Fruit fly (Drosophila melanogaster): ENCODE measurements around the gene dsh.

The dsh gene

dm6 chrX:11340719-11341322 is 14.9 kb upstream of the dsh start (continued):
- TF ChIP-seq hkb (optimal IDR thresholded peaks at IDR 0.05), result no peak
- TF ChIP-seq hkb (GFP tag; IDR thresholded peaks at IDR 0.05), result no peak
- TF ChIP-seq HmgD (GFP tag; optimal IDR thresholded peaks at IDR 0.05), result no peak
- TF ChIP-seq CG15601 (tag; optimal IDR thresholded peaks at IDR 0.05), result peak; percentile 5
- no peak for TF ChIP-seq Doc3 (GFP tag; IDR thresholded peaks at IDR 0.05; ENCODE audit: partially characterized antibody)
- TF ChIP-seq CG11504 (tag; optimal IDR thresholded peaks at IDR 0.05), result peak; percentile 34
- no peak for TF ChIP-seq ttk (GFP tag; IDR thresholded peaks at IDR 0.05)
- TF ChIP-seq mirr (GFP tag; optimal IDR thresholded peaks at IDR 0.05), result no peak
- TF ChIP-seq crc (GFP tag; optimal IDR thresholded peaks at IDR 0.05), result no peak
- peak; percentile 2; the same call in 1 of the 4 replicates for TF ChIP-seq Gug (GFP tag; IDR thresholded peaks at IDR 0.05)
- TF ChIP-seq NC2α (GFP tag; optimal IDR thresholded peaks at IDR 0.05), result no peak
- no peak for TF ChIP-seq CG12155 (GFP tag; optimal IDR thresholded peaks at IDR 0.05)
- TF ChIP-seq CG8924 (tag; optimal IDR thresholded peaks at IDR 0.05), result no peak
- no peak for TF ChIP-seq CG13296 (GFP tag; optimal IDR thresholded peaks at IDR 0.05)
- no peak for TF ChIP-seq Dek (tag; optimal IDR thresholded peaks at IDR 0.05)
- no peak for TF ChIP-seq Opbp (GFP tag; IDR thresholded peaks at IDR 0.05; ENCODE audit: partially characterized antibody)
- TF ChIP-seq Spps (tag; optimal IDR thresholded peaks at IDR 0.05), result no peak
- TF ChIP-seq emc (GFP tag; optimal IDR thresholded peaks at IDR 0.05), result no peak
- no peak for TF ChIP-seq CG5953 (GFP tag; IDR thresholded peaks at IDR 0.05)
- TF ChIP-seq Nf-YC (tag; optimal IDR thresholded peaks at IDR 0.05), result no peak
- TF ChIP-seq NFAT (GFP tag; IDR thresholded peaks at IDR 0.05), result no peak
- TF ChIP-seq Jarid2 (GFP tag; optimal IDR thresholded peaks at IDR 0.05), result no peak
- no peak for TF ChIP-seq ro (GFP tag; IDR thresholded peaks at IDR 0.05)
- TF ChIP-seq inv (GFP tag; IDR thresholded peaks at IDR 0.05; ENCODE audit: partially characterized antibody), result no peak
- TF ChIP-seq CG3065 (GFP tag; optimal IDR thresholded peaks at IDR 0.05), result no peak
- TF ChIP-seq salm (tag; optimal IDR thresholded peaks at IDR 0.05), result no peak
- TF ChIP-seq amos (GFP tag; IDR thresholded peaks at IDR 0.05; ENCODE audit: partially characterized antibody), result no peak
- TF ChIP-seq CG13775 (GFP tag; optimal IDR thresholded peaks at IDR 0.05), result peak; percentile 21
- no peak for TF ChIP-seq danr (GFP tag; IDR thresholded peaks at IDR 0.05)
- TF ChIP-seq Mad (GFP tag; optimal IDR thresholded peaks at IDR 0.05), result no peak
- TF ChIP-seq pros (GFP tag; optimal IDR thresholded peaks at IDR 0.05), result peak; percentile 7
- no peak for TF ChIP-seq ssp (GFP tag; IDR thresholded peaks at IDR 0.05)
- TF ChIP-seq pzg (GFP tag; optimal IDR thresholded peaks at IDR 0.05), result no peak
- no peak for TF ChIP-seq HLH3B (GFP tag; IDR thresholded peaks at IDR 0.05)
- no peak for TF ChIP-seq CG6854 (GFP tag; optimal IDR thresholded peaks at IDR 0.05)
- no peak for TF ChIP-seq tx (GFP tag; optimal IDR thresholded peaks at IDR 0.05)
- TF ChIP-seq CG12769 (tag; optimal IDR thresholded peaks at IDR 0.05), result peak; percentile 61
- TF ChIP-seq Dip3 (GFP tag; optimal IDR thresholded peaks at IDR 0.05), result no peak
- TF ChIP-seq caup (GFP tag; optimal IDR thresholded peaks at IDR 0.05; ENCODE audit: severe bottlenecking), result no peak
- no peak for TF ChIP-seq Neu2 (GFP tag; optimal IDR thresholded peaks at IDR 0.05; ENCODE audit: borderline replicate concordance)
- no peak for TF ChIP-seq Vsx1 (GFP tag; optimal IDR thresholded peaks at IDR 0.05)
- no peak for TF ChIP-seq CG10366 (GFP tag; IDR thresholded peaks at IDR 0.05)
- peak; percentile 20 for TF ChIP-seq Oli (tag; optimal IDR thresholded peaks at IDR 0.05)
- no peak for TF ChIP-seq ash1 (GFP tag; optimal IDR thresholded peaks at IDR 0.05)
- peak in 1 of 2 experiments; percentile 13 for TF ChIP-seq Hr51 (GFP tag; optimal IDR thresholded peaks at IDR 0.05)
- no peak for TF ChIP-seq Usf (GFP tag; optimal IDR thresholded peaks at IDR 0.05)
- TF ChIP-seq CG16863 (GFP tag; optimal IDR thresholded peaks at IDR 0.05), result no peak
- no peak for TF ChIP-seq fd3F (GFP tag; optimal IDR thresholded peaks at IDR 0.05)
- peak; percentile 12 for TF ChIP-seq pnt (GFP tag; optimal IDR thresholded peaks at IDR 0.05)
- no peak for TF ChIP-seq Ada2b (GFP tag; IDR thresholded peaks at IDR 0.05)
- TF ChIP-seq crol (GFP tag; IDR thresholded peaks at IDR 0.05), result peak; percentile 88

Data from whole organism, embryonic.